Fruit fly (Drosophila melanogaster) whole organism, embryonic: ENCODE results near the gene Sar1.

Source experiments
- Atf-2 ChIP-seq: fragments of 200-800 bp; sonication (Bioruptor generic); optimal IDR thresholded peaks from 2 replicates; lab custom pipeline; 2016; ENCODE audit warnings: missing biosample characterization, missing genetic modification characterization
- Blimp-1 ChIP-seq: fragments of 200-800 bp; sonication (Bioruptor generic); optimal IDR thresholded peaks from 3 replicates; lab custom pipeline; 2018; ENCODE audit warnings: missing biosample characterization, missing genetic modification characterization, mild to moderate bottlenecking, moderate library complexity, missing genetic modification reagents
- C15 ChIP-seq: fragments of 200-800 bp; sonication (Bioruptor generic); IDR thresholded peaks from 3 replicates; pipeline ENCODE4 v1.3.6; 2022; ENCODE audit warnings: missing biosample characterization, missing genetic modification characterization
- CG10267 ChIP-seq: fragments of 200-800 bp; sonication (Bioruptor generic); optimal IDR thresholded peaks from 2 replicates; lab custom pipeline; 2018; ENCODE audit warnings: missing biosample characterization, mild to moderate bottlenecking, missing genetic modification characterization, moderate library complexity
- CG10565 ChIP-seq: fragments of 200-800 bp; sonication (Bioruptor generic); optimal IDR thresholded peaks from 3 replicates; lab custom pipeline; 2016; ENCODE audit warnings: missing biosample characterization, mild to moderate bottlenecking, missing genetic modification characterization
- CG12391 ChIP-seq: fragments of 200-800 bp; sonication (Bioruptor generic); optimal IDR thresholded peaks from 3 replicates; lab custom pipeline; 2018; ENCODE audit warnings: missing biosample characterization, mild to moderate bottlenecking, missing genetic modification characterization, moderate library complexity
- CG14050 ChIP-seq: fragments of 200-800 bp; sonication (Bioruptor generic); IDR thresholded peaks from 3 replicates; pipeline ENCODE4 v1.3.6; 2022; ENCODE audit warnings: missing biosample characterization, missing genetic modification characterization
- CG14441 ChIP-seq: fragments of 200-800 bp; sonication (Bioruptor generic); IDR thresholded peaks from 2 replicates; pipeline ENCODE4 v1.3.6; 2022; ENCODE audit warnings: missing biosample characterization, missing genetic modification characterization
- CG14667 ChIP-seq: fragments of 200-800 bp; sonication (Bioruptor generic); IDR thresholded peaks from 2 replicates; pipeline ENCODE4 v1.3.6; 2022; ENCODE audit warnings: missing biosample characterization, missing genetic modification characterization
- CG1602 ChIP-seq: fragments of 200-800 bp; sonication (Bioruptor generic); optimal IDR thresholded peaks from 3 replicates; lab custom pipeline; 2016; ENCODE audit warnings: missing biosample characterization, missing genetic modification characterization
- CG1603 ChIP-seq: fragments of 200-800 bp; sonication (Bioruptor generic); optimal IDR thresholded peaks from 2 replicates; lab custom pipeline; 2019; ENCODE audit warnings: missing biosample characterization, mild to moderate bottlenecking, missing genetic modification characterization, moderate library complexity
- CG17385 ChIP-seq: fragments of 200-800 bp; sonication (Bioruptor generic); optimal IDR thresholded peaks from 3 replicates; lab custom pipeline; 2018; ENCODE audit warnings: missing biosample characterization, mild to moderate bottlenecking, missing genetic modification characterization
- CG18619 ChIP-seq: fragments of 200-800 bp; sonication (Bioruptor generic); optimal IDR thresholded peaks from 3 replicates; lab custom pipeline; 2017; ENCODE audit warnings: missing biosample characterization, mild to moderate bottlenecking, missing genetic modification characterization
- CG2678 ChIP-seq: fragments of 200-800 bp; sonication (Bioruptor generic); optimal IDR thresholded peaks from 3 replicates; lab custom pipeline; 2019; ENCODE audit warnings: missing biosample characterization, mild to moderate bottlenecking, missing genetic modification characterization, moderate library complexity
- CG3065 ChIP-seq: fragments of 200-800 bp; sonication (Bioruptor generic); optimal IDR thresholded peaks from 2 replicates; lab custom pipeline; 2016; ENCODE audit warnings: missing biosample characterization, missing genetic modification characterization
- CG31441 ChIP-seq: fragments of 200-800 bp; sonication (Bioruptor generic); IDR thresholded peaks from 2 replicates; pipeline ENCODE4 v1.3.6; 2022; ENCODE audit warnings: missing biosample characterization, missing genetic modification characterization
- CG3163 ChIP-seq: fragments of 200-800 bp; sonication (Bioruptor generic); optimal IDR thresholded peaks from 3 replicates; lab custom pipeline; 2016; ENCODE audit warnings: missing biosample characterization, missing genetic modification characterization
- CG4854 ChIP-seq: fragments of 200-800 bp; sonication (Bioruptor generic); optimal IDR thresholded peaks from 2 replicates; lab custom pipeline; 2016; ENCODE audit warnings: missing biosample characterization, missing genetic modification characterization, inconsistent platforms
- CG5953 ChIP-seq: fragments of 200-800 bp; sonication (Bioruptor generic); IDR thresholded peaks from 2 replicates; pipeline ENCODE4 v1.3.6; 2022; ENCODE audit warnings: missing biosample characterization, missing genetic modification characterization
- CG6175 ChIP-seq: fragments of 200-800 bp; sonication (Bioruptor generic); IDR thresholded peaks from 3 replicates; pipeline ENCODE4 v1.3.6; 2022; ENCODE audit warnings: missing biosample characterization, missing genetic modification characterization
- CG7556 ChIP-seq: fragments of 200-800 bp; sonication (Bioruptor generic); optimal IDR thresholded peaks from 2 replicates; lab custom pipeline; 2017; ENCODE audit warnings: missing biosample characterization, mild to moderate bottlenecking, missing genetic modification characterization
- CG8765 ChIP-seq: fragments of 200-800 bp; sonication (Bioruptor generic); IDR thresholded peaks from 2 replicates; pipeline ENCODE4 v1.3.6; 2022; ENCODE audit warnings: missing biosample characterization, missing genetic modification characterization
- CkIIα-i1 ChIP-seq: fragments of 200-800 bp; sonication (Bioruptor generic); IDR thresholded peaks from 2 replicates; pipeline ENCODE4 v1.3.6; 2022; ENCODE audit warnings: missing biosample characterization, missing genetic modification characterization
- Deaf1 ChIP-seq: fragments of 200-800 bp; optimal IDR thresholded peaks from 3 replicates; lab custom pipeline; 2019; ENCODE audit warnings: missing biosample characterization, mild to moderate bottlenecking, missing genetic modification characterization, moderate library complexity
- Dp ChIP-seq: fragments of 200-800 bp; sonication (Bioruptor generic); optimal IDR thresholded peaks from 2 replicates; lab custom pipeline; 2018; ENCODE audit warnings: missing biosample characterization, mild to moderate bottlenecking, missing genetic modification characterization, moderate library complexity
- Fer3 ChIP-seq: fragments of 200-800 bp; sonication (Bioruptor generic); optimal IDR thresholded peaks from 2 replicates; lab custom pipeline; 2018; ENCODE audit warnings: missing biosample characterization, mild to moderate bottlenecking, missing genetic modification characterization, moderate library complexity
- H2.0 ChIP-seq: fragments of 200-800 bp; sonication (Bioruptor generic); IDR thresholded peaks from 2 replicates; pipeline ENCODE4 v1.3.6; 2022; ENCODE audit warnings: missing biosample characterization, missing genetic modification characterization
- HLH4C ChIP-seq: fragments of 200-800 bp; sonication (Bioruptor generic); IDR thresholded peaks from 3 replicates; pipeline ENCODE4 v1.3.6; 2022; ENCODE audit warnings: missing biosample characterization, missing genetic modification characterization; ENCODE audit not compliant: partially characterized antibody
- Hmr ChIP-seq: fragments of 200-800 bp; sonication (Bioruptor generic); optimal IDR thresholded peaks from 3 replicates; lab custom pipeline; 2017; ENCODE audit warnings: mild to moderate bottlenecking, missing biosample characterization, missing genetic modification reagents, missing genetic modification characterization
- Hr78 ChIP-seq, 2 experiments: fragments of 200-800 bp in 1 of 2; fragments of >200 bp in 1 of 2; sonication (Bioruptor generic) in 1 of 2; optimal IDR thresholded peaks; 2 replicates each; lab custom pipeline; 2017 to 2019; ENCODE audit warnings: missing biosample characterization in 2 of 2, missing genetic modification characterization in 2 of 2, mild to moderate bottlenecking in 1 of 2, moderate library complexity in 1 of 2
- Lim3 ChIP-seq: fragments of 200-800 bp; sonication (Bioruptor generic); IDR thresholded peaks from 2 replicates; pipeline ENCODE4 v1.3.6; 2022; ENCODE audit warnings: missing biosample characterization, missing genetic modification characterization
- Mrtf ChIP-seq: fragments of 200-800 bp; sonication (Bioruptor generic); IDR thresholded peaks from 3 replicates; pipeline ENCODE4 v1.3.6; 2022; ENCODE audit warnings: missing biosample characterization, missing genetic modification characterization
- Neu2 ChIP-seq: fragments of 200-800 bp; sonication (Bioruptor generic); optimal IDR thresholded peaks from 3 replicates; lab custom pipeline; 2016; ENCODE audit warnings: missing biosample characterization, missing genetic modification characterization, borderline replicate concordance
- Spps ChIP-seq: fragments of 200-800 bp; sonication (Bioruptor generic); optimal IDR thresholded peaks from 2 replicates; lab custom pipeline; 2018; ENCODE audit warnings: missing biosample characterization, mild to moderate bottlenecking, missing genetic modification characterization
- cas ChIP-seq: fragments of 200-800 bp; sonication (Bioruptor generic); IDR thresholded peaks from 2 replicates; pipeline ENCODE4 v1.3.6; 2022; ENCODE audit warnings: missing biosample characterization, missing genetic modification characterization
- cg ChIP-seq: fragments of 200-800 bp; sonication (Bioruptor generic); optimal IDR thresholded peaks from 3 replicates; lab custom pipeline; 2019; ENCODE audit warnings: missing biosample characterization, mild to moderate bottlenecking, missing genetic modification characterization, moderate library complexity
- chm ChIP-seq: fragments of 200-800 bp; sonication (Bioruptor generic); IDR thresholded peaks from 2 replicates; pipeline ENCODE4 v1.3.6; 2022; ENCODE audit warnings: missing biosample characterization, missing genetic modification characterization
- crol ChIP-seq: fragments of 200-800 bp; sonication (Bioruptor generic); IDR thresholded peaks from 2 replicates; pipeline ENCODE4 v1.3.6; 2022; ENCODE audit warnings: missing biosample characterization, missing genetic modification characterization
- fd96Cb ChIP-seq: fragments of 200-800 bp; sonication (Bioruptor generic); optimal IDR thresholded peaks from 2 replicates; lab custom pipeline; 2018; ENCODE audit warnings: missing biosample characterization, mild to moderate bottlenecking, missing genetic modification characterization, moderate library complexity
- gcm ChIP-seq: fragments of 200-800 bp; sonication (Bioruptor generic); optimal IDR thresholded peaks from 2 replicates; lab custom pipeline; 2019; ENCODE audit warnings: missing biosample characterization, mild to moderate bottlenecking, missing genetic modification characterization, moderate library complexity
- grn ChIP-seq: fragments of 200-800 bp; sonication (Bioruptor generic); optimal IDR thresholded peaks from 3 replicates; lab custom pipeline; 2017; ENCODE audit warnings: missing biosample characterization, missing genetic modification characterization
- gsb-n ChIP-seq: fragments of 200-800 bp; sonication (Bioruptor generic); optimal IDR thresholded peaks from 3 replicates; lab custom pipeline; 2018; ENCODE audit warnings: missing biosample characterization, mild to moderate bottlenecking, missing genetic modification characterization
- hb ChIP-seq: fragments of 200-800 bp; sonication (Bioruptor generic); IDR thresholded peaks from 3 replicates; pipeline ENCODE4 v1.3.6; 2022; ENCODE audit warnings: missing biosample characterization, missing genetic modification characterization; ENCODE audit not compliant: partially characterized antibody
- hkb ChIP-seq, 2 experiments: fragments of 200-800 bp in 1 of 2; fragments of >200 bp in 1 of 2; sonication (Bioruptor generic) in 1 of 2; IDR thresholded peaks in 1 of 2; optimal IDR thresholded peaks in 1 of 2; 2 replicates each; pipeline versions ENCODE4 v1.3.6 to Lab custom; 2017 to 2022; ENCODE audit warnings: missing biosample characterization in 1 of 2, missing genetic modification characterization in 1 of 2
- kni ChIP-seq: fragments of 200-800 bp; sonication (Bioruptor generic); optimal IDR thresholded peaks from 3 replicates; lab custom pipeline; 2017; ENCODE audit warnings: mild to moderate bottlenecking, missing biosample characterization, missing genetic modification reagents, missing genetic modification characterization
- lilli ChIP-seq: fragments of 200-800 bp; sonication (Bioruptor generic); optimal IDR thresholded peaks from 3 replicates; lab custom pipeline; 2016; ENCODE audit warnings: missing biosample characterization, missing genetic modification characterization
- ranshi ChIP-seq: fragments of 200-800 bp; sonication (Bioruptor generic); IDR thresholded peaks from 2 replicates; pipeline ENCODE4 v1.3.6; 2022; ENCODE audit warnings: missing biosample characterization, missing genetic modification characterization
- toy ChIP-seq: fragments of 200-800 bp; sonication (Bioruptor generic); IDR thresholded peaks from 2 replicates; pipeline ENCODE4 v1.3.6; 2022; ENCODE audit warnings: missing biosample characterization, missing genetic modification characterization
- trh ChIP-seq: fragments of 200-800 bp; sonication (Bioruptor generic); optimal IDR thresholded peaks from 2 replicates; lab custom pipeline; 2016; ENCODE audit warnings: missing biosample characterization, missing genetic modification characterization
- wor ChIP-seq: fragments of 200-800 bp; sonication (Bioruptor generic); IDR thresholded peaks from 2 replicates; pipeline ENCODE4 v1.3.6; 2022; ENCODE audit warnings: missing biosample characterization, missing genetic modification characterization

Gene Sar1

dm6 chr3R:22358810-22359209, 2.3 kb downstream of the Sar1 start (continued):
- no peak for TF ChIP-seq Neu2
- TF ChIP-seq CG7556 (GFP tag; lab: Kevin White, UChicago) = peak; percentile 67
- TF ChIP-seq CG14050 (GFP tag; lab: Robert Waterston, UW) = peak; percentile 52; the same call in 1 of the 3 replicates
- TF ChIP-seq Deaf1 (tag; lab: Kevin White, UChicago) = peak; percentile 17
- TF ChIP-seq hkb (optimal IDR thresholded peaks at IDR 0.05; lab: Kevin White, UChicago) = no peak
- peak; percentile 74 for TF ChIP-seq hkb (GFP tag; IDR thresholded peaks at IDR 0.05; lab: Robert Waterston, UW)
- TF ChIP-seq CG2678 = peak; percentile 81
- peak; percentile 65 for TF ChIP-seq CG10267
- TF ChIP-seq Atf-2 = peak; percentile 61
- TF ChIP-seq CG3065 (GFP tag; lab: Kevin White, UChicago) = peak; percentile 48
- TF ChIP-seq HLH4C = no peak
- TF ChIP-seq Hmr = peak; percentile 32
- TF ChIP-seq toy (GFP tag; lab: Robert Waterston, UW) = no peak
- TF ChIP-seq CG14441 = peak; percentile 82
- TF ChIP-seq hb (GFP tag; lab: Robert Waterston, UW) = no peak
- TF ChIP-seq CG8765 (GFP tag; lab: Robert Waterston, UW) = no peak
- peak; percentile 73 for TF ChIP-seq CG12391 (tag; lab: Kevin White, UChicago)
- no peak for TF ChIP-seq CkIIα-i1 (GFP tag; lab: Robert Waterston, UW)
- no peak for TF ChIP-seq cas
- TF ChIP-seq grn = peak; percentile 47
- TF ChIP-seq CG5953 (GFP tag; lab: Robert Waterston, UW) = peak; percentile 57; the same call in 1 of the 2 replicates
- peak; percentile 88 for TF ChIP-seq Blimp-1 (GFP tag; lab: Kevin White, UChicago)
- peak; percentile 74 for TF ChIP-seq CG1602
- peak; percentile 74 for TF ChIP-seq gsb-n (tag; lab: Kevin White, UChicago)
- TF ChIP-seq CG4854 (GFP tag; lab: Kevin White, UChicago) = peak; percentile 62
- no peak for TF ChIP-seq Lim3 (GFP tag; lab: Robert Waterston, UW)
- no peak for TF ChIP-seq cg (GFP tag; lab: Kevin White, UChicago)
- peak; percentile 56 for TF ChIP-seq ranshi
- peak in 1 of 2 experiments; percentile 34 for TF ChIP-seq Hr78 (GFP tag; optimal IDR thresholded peaks at IDR 0.05; lab: Kevin White, UChicago)
- TF ChIP-seq crol (GFP tag; lab: Robert Waterston, UW) = no peak
- TF ChIP-seq CG10565 (GFP tag; lab: Kevin White, UChicago) = peak; percentile 12
- peak; percentile 85 for TF ChIP-seq CG31441 (GFP tag; lab: Robert Waterston, UW)
- TF ChIP-seq chm (GFP tag; lab: Robert Waterston, UW) = peak; percentile 77
- TF ChIP-seq Mrtf (GFP tag; lab: Robert Waterston, UW) = peak; percentile 61; the same call in 2 of the 3 replicates
- peak; percentile 85 for TF ChIP-seq CG1603
- TF ChIP-seq CG6175 = 0 out of 3 replicates have a peak, but pooled peaks have one; percentile 13
- TF ChIP-seq Spps (tag; lab: Kevin White, UChicago) = peak; percentile 82
- TF ChIP-seq CG17385 (GFP tag; lab: Kevin White, UChicago) = peak; percentile 32
- TF ChIP-seq trh (GFP tag; lab: Kevin White, UChicago) = peak; percentile 63
- peak; percentile 57 for TF ChIP-seq CG14667 (GFP tag; lab: Robert Waterston, UW)
- peak; percentile 57 for TF ChIP-seq gcm (GFP tag; lab: Kevin White, UChicago)
- no peak for TF ChIP-seq C15 (GFP tag; lab: Robert Waterston, UW)
- peak; percentile 74 for TF ChIP-seq Fer3 (tag; lab: Kevin White, UChicago)
- TF ChIP-seq fd96Cb (tag; lab: Kevin White, UChicago) = peak; percentile 77
- TF ChIP-seq wor = 0 out of 2 replicates have a peak, but pooled peaks have one; percentile 16
- TF ChIP-seq lilli (GFP tag; lab: Kevin White, UChicago) = peak; percentile 52
- no peak for TF ChIP-seq CG3163 (GFP tag; lab: Kevin White, UChicago)
- TF ChIP-seq H2.0 = peak; percentile 40; the same call in 1 of the 2 replicates
- TF ChIP-seq kni = peak; percentile 78
- TF ChIP-seq Dp (GFP tag; lab: Kevin White, UChicago) = no peak
- TF ChIP-seq CG18619 (GFP tag; lab: Kevin White, UChicago) = peak; percentile 58
